Fruit fly (Drosophila melanogaster): Measurements from ENCODE around the gene Ldh.

DNA sequence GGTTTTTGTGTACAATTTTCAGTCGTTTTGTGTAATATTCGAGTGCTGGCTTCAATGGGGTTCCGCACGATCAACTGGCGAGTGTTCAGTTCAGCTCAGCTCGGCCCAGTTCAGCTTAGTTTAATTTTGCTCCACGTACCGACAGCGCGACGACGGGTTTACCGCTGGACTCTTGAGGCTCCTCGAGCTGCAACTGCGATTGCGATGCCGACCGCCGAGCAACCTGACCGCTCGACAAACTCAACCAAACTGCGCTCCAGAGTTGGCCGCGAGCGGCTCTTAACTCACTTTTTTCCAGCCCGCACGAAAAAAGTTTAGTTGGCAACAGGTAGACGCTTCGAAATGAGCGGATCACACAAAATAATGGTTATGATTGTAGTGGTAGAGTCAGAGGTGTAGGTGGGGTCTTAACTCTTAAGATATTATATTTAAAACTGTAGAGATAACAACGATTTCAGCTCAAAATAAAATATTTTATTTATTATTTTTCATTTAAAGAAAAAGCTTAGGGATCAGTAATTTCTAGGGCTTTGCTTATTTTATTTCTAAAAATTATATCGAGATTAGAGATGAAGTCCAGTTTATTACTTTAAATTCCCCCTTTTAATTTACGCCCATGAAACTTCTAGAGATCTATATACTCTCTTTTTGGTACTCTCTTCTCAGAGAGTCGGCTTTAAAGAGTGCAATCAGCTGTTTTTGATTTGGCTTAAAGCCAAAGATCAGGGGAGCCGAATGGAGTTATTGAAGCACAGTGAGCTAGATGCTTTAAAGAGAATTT lies 5.9 kb downstream of the Ldh start, which contains the start of gene Best2:
- TF ChIP-seq Pif1B (GFP tag; optimal IDR thresholded peaks at IDR 0.05) (peak; percentile 86), CG17806 (tag; optimal IDR thresholded peaks at IDR 0.05) (peak; percentile 87), CG12605 (GFP tag; IDR thresholded peaks at IDR 0.05) (peak; percentile 84), CG14655 (GFP tag; optimal IDR thresholded peaks at IDR 0.05) (peak; percentile 92), EcR (GFP tag; optimal IDR thresholded peaks at IDR 0.05) (peak; percentile 2), CG34367 (tag; optimal IDR thresholded peaks at IDR 0.05) (peak; percentile 81), CG9948 (tag; optimal IDR thresholded peaks at IDR 0.05) (peak; percentile 90), CG15710 (tag; optimal IDR thresholded peaks at IDR 0.05) (peak; percentile 92), D1 (tag; optimal IDR thresholded peaks at IDR 0.05) (peak; percentile 75)
